Worm (Caenorhabditis elegans) whole organism, L1 larva: ENCODE measurements around the gene C36B7.2.
A peak's percentile ranks its signal among the peaks of the same experiment; 100 is the strongest.

Source experiments
- C04F5.9 ChIP-seq: sonication (generic microtip); optimal IDR thresholded peaks from 2 replicates; lab custom pipeline; 2016; ENCODE audit warnings: missing genetic modification characterization, missing compliant biosample characterization
- C34B4.2 ChIP-seq: sonication (generic microtip); optimal IDR thresholded peaks from 2 replicates; lab custom pipeline; 2017; ENCODE audit warnings: mild to moderate bottlenecking, missing genetic modification characterization, missing compliant biosample characterization
- alr-1 ChIP-seq: fragments of 200-800 bp; sonication (Bioruptor generic); optimal IDR thresholded peaks from 2 replicates; lab custom pipeline; 2018; ENCODE audit warnings: borderline replicate concordance, mild to moderate bottlenecking, missing genetic modification characterization, missing compliant biosample characterization
- aly-2 ChIP-seq: fragments of 150-350 bp; optimal IDR thresholded peaks from 2 replicates; lab custom pipeline; 2014; ENCODE audit warnings: missing biosample characterization, missing genetic modification characterization
- ama-1 ChIP-seq: fragments of 150-350 bp; optimal IDR thresholded peaks from 2 replicates; lab custom pipeline; 2014
- blmp-1 ChIP-seq: fragments of 150-350 bp; optimal IDR thresholded peaks from 2 replicates; lab custom pipeline; 2014; ENCODE audit warnings: missing biosample characterization, missing genetic modification characterization
- ceh-63 ChIP-seq: fragments of 200-800 bp; sonication (Bioruptor generic); optimal IDR thresholded peaks from 2 replicates; lab custom pipeline; 2018; ENCODE audit warnings: mild to moderate bottlenecking, missing genetic modification characterization, missing compliant biosample characterization
- ceh-8 ChIP-seq: fragments of 200-800 bp; sonication (Bioruptor generic); optimal IDR thresholded peaks from 2 replicates; lab custom pipeline; 2018; ENCODE audit warnings: mild to moderate bottlenecking, missing genetic modification characterization, moderate library complexity, missing compliant biosample characterization
- ceh-82 ChIP-seq, 3 experiments: fragments of 150-350 bp in 1 of 3; sonication (generic microtip) in 2 of 3; optimal IDR thresholded peaks; 2 replicates each; lab custom pipeline; 2014 to 2017; ENCODE audit warnings: missing biosample characterization in 3 of 3, missing genetic modification characterization in 3 of 3
- dpl-1 ChIP-seq, 3 experiments: fragments of 150-350 bp in 2 of 3; sonication (generic microtip) in 1 of 3; optimal IDR thresholded peaks; 2 replicates each; lab custom pipeline; 2014 to 2017; ENCODE audit warnings: missing biosample characterization in 3 of 3, missing genetic modification characterization in 3 of 3, missing genetic modification reagents in 3 of 3
- dsc-1 ChIP-seq: sonication (generic microtip); optimal IDR thresholded peaks from 2 replicates; lab custom pipeline; 2016; ENCODE audit warnings: mild to moderate bottlenecking, missing genetic modification characterization, missing compliant biosample characterization
- egl-27 ChIP-seq, 2 experiments: fragments of 150-350 bp in 1 of 2; sonication (generic microtip); optimal IDR thresholded peaks; 3 replicates each; lab custom pipeline; 2017 to 2018; ENCODE audit warnings: missing biosample characterization in 2 of 2, missing genetic modification characterization in 2 of 2, missing genetic modification reagents in 2 of 2
- elt-2 ChIP-seq: sonication (generic microtip); optimal IDR thresholded peaks from 2 replicates; lab custom pipeline; 2016; ENCODE audit warnings: missing genetic modification characterization, mild to moderate bottlenecking, inconsistent platforms, missing compliant biosample characterization, missing genetic modification reagents
- ets-5 ChIP-seq: fragments of 200-800 bp; sonication (Bioruptor generic); IDR thresholded peaks from 2 replicates; pipeline ENCODE4 v1.3.6; 2022; ENCODE audit warnings: missing genetic modification characterization, missing compliant biosample characterization
- fkh-10 ChIP-seq: sonication (generic microtip); optimal IDR thresholded peaks from 2 replicates; lab custom pipeline; 2017; ENCODE audit warnings: missing biosample characterization, missing genetic modification reagents, missing genetic modification characterization
- fkh-4 ChIP-seq: sonication (generic microtip); optimal IDR thresholded peaks from 2 replicates; lab custom pipeline; 2016; ENCODE audit warnings: missing compliant biosample characterization, missing genetic modification characterization, borderline replicate concordance
- fkh-8 ChIP-seq: sonication (generic microtip); optimal IDR thresholded peaks from 2 replicates; lab custom pipeline; 2016; ENCODE audit warnings: mild to moderate bottlenecking, missing genetic modification characterization, missing compliant biosample characterization
- grh-1 ChIP-seq: fragments of 200-800 bp; sonication (Bioruptor generic); IDR thresholded peaks from 2 replicates; pipeline ENCODE4 v1.3.6; 2022; ENCODE audit warnings: missing genetic modification reagents, missing genetic modification characterization, missing compliant biosample characterization
- hlh-4 ChIP-seq: sonication (generic microtip); optimal IDR thresholded peaks from 2 replicates; lab custom pipeline; 2016; ENCODE audit warnings: mild to moderate bottlenecking, missing genetic modification characterization, missing compliant biosample characterization
- isw-1 ChIP-seq: fragments of 200-800 bp; sonication (Bioruptor generic); IDR thresholded peaks from 2 replicates; pipeline ENCODE4 v1.3.6; 2022; ENCODE audit warnings: missing genetic modification characterization, missing compliant biosample characterization
- jun-1 ChIP-seq: fragments of 150-350 bp; optimal IDR thresholded peaks from 2 replicates; lab custom pipeline; 2014; ENCODE audit warnings: missing biosample characterization, missing genetic modification reagents, missing genetic modification characterization
- lin-14 ChIP-seq: fragments of 200-800 bp; sonication (Bioruptor generic); optimal IDR thresholded peaks from 2 replicates; lab custom pipeline; 2018; ENCODE audit warnings: mild to moderate bottlenecking, missing genetic modification characterization, moderate library complexity, missing compliant biosample characterization
- lin-35 ChIP-seq, 2 experiments: fragments of 150-350 bp; optimal IDR thresholded peaks; 2 replicates each; lab custom pipeline; 2014; ENCODE audit warnings: missing biosample characterization in 2 of 2, missing genetic modification characterization in 2 of 2, missing genetic modification reagents in 2 of 2
- lir-3 ChIP-seq: sonication (generic microtip); optimal IDR thresholded peaks from 2 replicates; lab custom pipeline; 2016; ENCODE audit warnings: mild to moderate bottlenecking, missing genetic modification characterization, moderate library complexity, missing compliant biosample characterization; ENCODE audit not compliant: poor library complexity
- mab-9 ChIP-seq: fragments of 200-800 bp; sonication (Bioruptor generic); IDR thresholded peaks from 2 replicates; pipeline ENCODE4 v1.3.6; 2022; ENCODE audit warnings: missing genetic modification reagents, missing genetic modification characterization, missing compliant biosample characterization
- mdl-1 ChIP-seq, 2 experiments: fragments of 150-350 bp; optimal IDR thresholded peaks; 2 replicates each; lab custom pipeline; 2014 to 2017; ENCODE audit warnings: missing biosample characterization in 2 of 2, missing genetic modification characterization in 2 of 2, inconsistent platforms in 1 of 2
- mef-2 ChIP-seq: fragments of 150-350 bp; optimal IDR thresholded peaks from 2 replicates; lab custom pipeline; 2014; ENCODE audit warnings: missing biosample characterization, missing genetic modification characterization
- mep-1 ChIP-seq: fragments of 150-350 bp; optimal IDR thresholded peaks from 2 replicates; lab custom pipeline; 2014; ENCODE audit warnings: missing biosample characterization, missing genetic modification characterization
- nhr-12 ChIP-seq: sonication (generic microtip); optimal IDR thresholded peaks from 2 replicates; lab custom pipeline; 2017; ENCODE audit warnings: missing biosample characterization, missing genetic modification characterization
- nhr-20 ChIP-seq: sonication (generic microtip); optimal IDR thresholded peaks from 2 replicates; lab custom pipeline; 2016; ENCODE audit warnings: mild to moderate bottlenecking, missing genetic modification characterization, missing compliant biosample characterization
- nhr-47 ChIP-seq: sonication (generic microtip); optimal IDR thresholded peaks from 2 replicates; lab custom pipeline; 2016; ENCODE audit warnings: mild to moderate bottlenecking, missing genetic modification characterization, moderate library complexity, missing compliant biosample characterization
- nhr-71 ChIP-seq: sonication (generic microtip); optimal IDR thresholded peaks from 2 replicates; lab custom pipeline; 2016; ENCODE audit warnings: mild to moderate bottlenecking, missing genetic modification characterization, moderate library complexity, missing compliant biosample characterization
- nhr-84 ChIP-seq: sonication (generic microtip); optimal IDR thresholded peaks from 2 replicates; lab custom pipeline; 2017; ENCODE audit warnings: missing biosample characterization, missing genetic modification characterization
- nhr-85 ChIP-seq: sonication (generic microtip); peaks from one replicate; lab custom pipeline; 2016; ENCODE audit warnings: missing genetic modification characterization, inconsistent platforms, missing compliant biosample characterization
- nhr-90 ChIP-seq: sonication (generic microtip); optimal IDR thresholded peaks from 2 replicates; lab custom pipeline; 2016; ENCODE audit warnings: mild to moderate bottlenecking, missing genetic modification characterization, missing compliant biosample characterization; ENCODE audit not compliant: poor library complexity
- pax-3 ChIP-seq: fragments of 200-800 bp; sonication (Bioruptor generic); optimal IDR thresholded peaks from 2 replicates; lab custom pipeline; 2018; ENCODE audit warnings: mild to moderate bottlenecking, missing genetic modification characterization, moderate library complexity, missing compliant biosample characterization
- rnt-1 ChIP-seq: sonication (generic microtip); optimal IDR thresholded peaks from 2 replicates; lab custom pipeline; 2016; ENCODE audit warnings: mild to moderate bottlenecking, missing genetic modification characterization, moderate library complexity, missing compliant biosample characterization
- snpc-4 ChIP-seq: fragments of 150-350 bp; optimal IDR thresholded peaks from 2 replicates; lab custom pipeline; 2014; ENCODE audit warnings: missing biosample characterization, missing genetic modification characterization
- sptf-1 ChIP-seq: fragments of 150-350 bp; optimal IDR thresholded peaks from 2 replicates; lab custom pipeline; 2014; ENCODE audit warnings: missing biosample characterization, missing genetic modification characterization
- swsn-7 ChIP-seq: sonication (generic microtip); optimal IDR thresholded peaks from 2 replicates; lab custom pipeline; 2016; ENCODE audit warnings: missing genetic modification characterization, missing compliant biosample characterization
- unc-86 ChIP-seq: sonication (generic microtip); optimal IDR thresholded peaks from 2 replicates; lab custom pipeline; 2016; ENCODE audit warnings: missing genetic modification characterization, missing compliant biosample characterization
- unc-98 ChIP-seq: fragments of 200-800 bp; sonication (Bioruptor generic); IDR thresholded peaks from 2 replicates; pipeline ENCODE4 v1.3.6; 2022; ENCODE audit warnings: missing genetic modification characterization, missing compliant biosample characterization
- xbp-1 ChIP-seq: sonication (generic microtip); optimal IDR thresholded peaks from 2 replicates; lab custom pipeline; 2016; ENCODE audit warnings: missing genetic modification characterization, missing compliant biosample characterization
- zag-1 ChIP-seq: fragments of 150-350 bp; optimal IDR thresholded peaks from 2 replicates; lab custom pipeline; 2014; ENCODE audit warnings: missing biosample characterization, missing genetic modification characterization
- ztf-4 ChIP-seq: fragments of 150-350 bp; optimal IDR thresholded peaks from 2 replicates; lab custom pipeline; 2014; ENCODE audit warnings: missing biosample characterization, missing genetic modification characterization

C36B7.2 gene

DNA sequence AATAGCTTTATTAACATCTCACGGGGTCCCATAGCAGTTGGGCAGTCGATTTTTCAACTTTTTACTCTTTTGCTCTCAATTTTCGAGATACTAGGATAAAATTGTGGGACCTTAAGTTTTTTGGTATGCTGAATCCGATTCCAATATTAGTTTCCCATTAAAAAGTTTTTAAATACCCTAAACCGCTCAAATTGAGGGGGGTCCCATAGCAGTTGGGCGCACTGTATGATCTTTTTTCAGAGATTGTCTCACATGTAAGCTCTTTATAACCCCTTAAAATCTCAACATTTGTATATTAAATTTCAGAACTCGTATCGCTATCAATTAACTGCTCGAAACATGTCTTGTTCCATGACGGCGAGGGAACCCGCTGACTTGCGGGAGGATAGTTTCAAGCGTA is at the start of gene C36B7.2:
TSS of gene C36B7.2 (plus strand) at position 301 of the 400 bp plus-strand sequence.
- TF ChIP-seq C04F5.9 (no peak), isw-1 (GFP tag; lab: Robert Waterston, UW) (no peak), nhr-20 (tag; lab: Kevin White, UChicago) (no peak), mef-2 (tag; lab: Kevin White, UChicago) (no peak), sptf-1 (tag; lab: Kevin White, UChicago) (no peak), snpc-4 (tag; lab: Kevin White, UChicago) (no peak), nhr-12 (no peak), unc-98 (GFP tag; lab: Robert Waterston, UW) (no peak), lir-3 (tag; lab: Kevin White, UChicago) (no peak), swsn-7 (no peak), ztf-4 (tag; lab: Kevin White, UChicago) (no peak), nhr-71 (tag; lab: Kevin White, UChicago) (no peak), alr-1 (tag; lab: Kevin White, UChicago) (no peak), aly-2 (tag; lab: Kevin White, UChicago) (no peak)

DNA sequence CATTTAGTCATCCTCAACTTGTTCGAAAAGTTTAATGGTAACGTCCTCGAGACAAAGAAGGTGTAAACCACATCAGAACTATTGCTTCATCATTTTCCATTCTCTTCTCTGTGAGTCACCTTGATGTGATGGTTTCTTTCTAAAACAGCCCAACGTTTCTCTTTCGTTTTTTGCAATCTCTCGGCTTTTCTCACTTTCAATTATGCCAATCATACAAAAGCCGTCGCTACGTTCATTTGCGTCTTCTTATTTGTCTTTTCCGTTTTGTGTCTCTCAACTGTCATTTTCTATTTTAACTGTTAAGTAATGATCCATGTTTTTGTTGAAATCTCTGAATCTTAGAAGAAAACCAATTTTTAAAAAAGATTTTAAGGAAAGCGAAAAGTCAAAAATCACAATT is 48.8 kb upstream of the C36B7.2 start, which contains the start of gene B0403.5:
TSS of gene B0403.5 (plus strand) at position 368 of the 400 bp plus-strand sequence.
- TF ChIP-seq blmp-1 (peak; percentile 55), jun-1 (tag; lab: Kevin White, UChicago) (no peak), dpl-1 (GFP tag; optimal IDR thresholded peaks at IDR 0.05; lab: Kevin White, UChicago) (no peak), pax-3 (no peak)

ce11 chrX:7061265-7061664 is 44.9 kb upstream of the C36B7.2 start:
- no peak for TF ChIP-seq C34B4.2 (tag; lab: Kevin White, UChicago)
- peak; percentile 40 for TF ChIP-seq elt-2
- TF ChIP-seq mdl-1 (tag; optimal IDR thresholded peaks at IDR 0.05; lab: Kevin White, UChicago) = no peak
- TF ChIP-seq fkh-10 (GFP tag; lab: Kevin White, UChicago) = no peak

DNA sequence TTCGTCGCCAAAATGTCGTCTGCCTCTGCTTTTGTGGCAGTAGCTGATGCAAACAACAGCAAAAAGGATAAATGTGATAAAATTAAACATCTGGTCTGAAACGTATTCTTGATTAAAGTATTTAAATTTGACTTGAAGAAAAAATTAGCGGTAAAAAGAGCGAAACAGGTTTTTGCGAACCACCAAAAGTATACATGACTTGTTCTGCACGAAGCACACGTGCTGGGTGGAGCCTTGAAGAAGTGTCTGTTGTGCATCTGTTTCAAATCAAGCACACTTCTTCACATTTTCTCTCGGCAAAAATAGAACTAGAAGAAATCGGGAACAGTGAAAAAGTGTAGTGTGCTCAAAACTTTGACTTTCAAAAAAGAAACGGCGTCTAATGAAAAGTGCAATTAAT is 43.0 kb upstream of the C36B7.2 start, which contains the start of gene B0403.3:
TSS of gene B0403.3 (minus strand) at position 101 of the 400 bp plus-strand sequence.
- TF ChIP-seq zag-1 (tag; lab: Kevin White, UChicago) = no peak
- no peak for TF ChIP-seq unc-98 (GFP tag; lab: Robert Waterston, UW)
- TF ChIP-seq nhr-84 = no peak
- TF ChIP-seq fkh-4 (tag; lab: Kevin White, UChicago) = peak; percentile 29
- TF ChIP-seq pax-3 = no peak
- TF ChIP-seq dsc-1 (tag; lab: Kevin White, UChicago) = peak; percentile 81
- no peak for TF ChIP-seq lin-14
- no peak for TF ChIP-seq C04F5.9
- TF ChIP-seq rnt-1 = no peak
- TF ChIP-seq mep-1 (tag; lab: Kevin White, UChicago) = no peak
- TF ChIP-seq, all 84 proteins: peak for 2

- TF ChIP-seq ceh-63 (GFP tag; lab: Kevin White, UChicago) = no peak
- TF ChIP-seq nhr-90 (tag; lab: Kevin White, UChicago) = no peak
- no peak for TF ChIP-seq lin-14
- TF ChIP-seq ama-1 = no peak
- no peak for TF ChIP-seq ceh-8 (GFP tag; lab: Kevin White, UChicago)
- no peak for TF ChIP-seq ets-5
- no peak for TF ChIP-seq mab-9
- no peak for TF ChIP-seq lin-35 (GFP tag; optimal IDR thresholded peaks at IDR 0.05; lab: Kevin White, UChicago)
- no peak for TF ChIP-seq fkh-10 (GFP tag; lab: Kevin White, UChicago)
- TF ChIP-seq nhr-47 (tag; lab: Kevin White, UChicago) = no peak
- TF ChIP-seq rnt-1 = no peak
- TF ChIP-seq ceh-82 (tag; optimal IDR thresholded peaks at IDR 0.05; lab: Kevin White, UChicago) = no peak
- no peak for TF ChIP-seq sptf-1 (tag; lab: Kevin White, UChicago)
- peak; percentile 50 for TF ChIP-seq xbp-1
- no peak for TF ChIP-seq mep-1 (tag; lab: Kevin White, UChicago)
- no peak for TF ChIP-seq grh-1 (GFP tag; lab: Robert Waterston, UW)
- no peak for TF ChIP-seq unc-86 (tag; lab: Kevin White, UChicago)
- no peak for TF ChIP-seq hlh-4
- no peak for TF ChIP-seq pax-3
- TF ChIP-seq egl-27 (tag; optimal IDR thresholded peaks at IDR 0.05; lab: Kevin White, UChicago) = no peak
- TF ChIP-seq fkh-8 (tag; lab: Kevin White, UChicago) = no peak
- TF ChIP-seq elt-2 = no peak
- TF ChIP-seq nhr-85 (tag; lab: Kevin White, UChicago) = peak; percentile 8
Measured at ce11 chrX:7066003-7066402, 40.2 kb upstream of the C36B7.2 start.
